Worm (Caenorhabditis elegans) whole organism, L1 larva: ENCODE measurements around the gene str-86.

Source experiments
- ama-1 ChIP-seq: fragments of 150-350 bp; optimal IDR thresholded peaks from 2 replicates; lab custom pipeline; 2014
- blmp-1 ChIP-seq: fragments of 150-350 bp; optimal IDR thresholded peaks from 2 replicates; lab custom pipeline; 2014; ENCODE audit warnings: missing biosample characterization, missing genetic modification characterization
- egl-13 ChIP-seq: sonication (generic microtip); optimal IDR thresholded peaks from 2 replicates; lab custom pipeline; 2016; ENCODE audit warnings: missing genotype, missing genetic modification reagents, missing genetic modification characterization, missing compliant biosample characterization
- egl-27 ChIP-seq, 2 experiments: fragments of 150-350 bp in 1 of 2; sonication (generic microtip); optimal IDR thresholded peaks; 3 replicates each; lab custom pipeline; 2017 to 2018; ENCODE audit warnings: missing biosample characterization in 2 of 2, missing genetic modification characterization in 2 of 2, missing genetic modification reagents in 2 of 2
- grh-1 ChIP-seq: fragments of 200-800 bp; sonication (Bioruptor generic); IDR thresholded peaks from 2 replicates; pipeline ENCODE4 v1.3.6; 2022; ENCODE audit warnings: missing genetic modification reagents, missing genetic modification characterization, missing compliant biosample characterization
- lin-15B ChIP-seq: fragments of 150-350 bp; sonication (generic microtip); optimal IDR thresholded peaks from 3 replicates; lab custom pipeline; 2014; ENCODE audit warnings: missing biosample characterization, missing genetic modification characterization
- lir-3 ChIP-seq: sonication (generic microtip); optimal IDR thresholded peaks from 2 replicates; lab custom pipeline; 2016; ENCODE audit warnings: mild to moderate bottlenecking, missing genetic modification characterization, moderate library complexity, missing compliant biosample characterization; ENCODE audit not compliant: poor library complexity
- nhr-90 ChIP-seq: sonication (generic microtip); optimal IDR thresholded peaks from 2 replicates; lab custom pipeline; 2016; ENCODE audit warnings: mild to moderate bottlenecking, missing genetic modification characterization, missing compliant biosample characterization; ENCODE audit not compliant: poor library complexity
- pqm-1 ChIP-seq: sonication (generic microtip); optimal IDR thresholded peaks from 3 replicates; lab custom pipeline; 2017; ENCODE audit warnings: missing biosample characterization, missing genetic modification characterization
- skn-1 ChIP-seq: fragments of 150-350 bp; optimal IDR thresholded peaks from 2 replicates; lab custom pipeline; 2014; ENCODE audit warnings: missing biosample characterization, missing genetic modification characterization
- sptf-1 ChIP-seq: fragments of 150-350 bp; optimal IDR thresholded peaks from 2 replicates; lab custom pipeline; 2014; ENCODE audit warnings: missing biosample characterization, missing genetic modification characterization
- unc-62 ChIP-seq: fragments of 150-350 bp; optimal IDR thresholded peaks from 2 replicates; lab custom pipeline; 2014; ENCODE audit warnings: missing biosample characterization, missing genetic modification reagents, missing genetic modification characterization
- ztf-11 ChIP-seq, 2 experiments: sonication (generic microtip); optimal IDR thresholded peaks; 2 replicates each; lab custom pipeline; 2016 to 2017; ENCODE audit warnings: missing genetic modification characterization in 2 of 2, missing biosample characterization in 1 of 2, missing compliant biosample characterization in 1 of 2

DNA sequence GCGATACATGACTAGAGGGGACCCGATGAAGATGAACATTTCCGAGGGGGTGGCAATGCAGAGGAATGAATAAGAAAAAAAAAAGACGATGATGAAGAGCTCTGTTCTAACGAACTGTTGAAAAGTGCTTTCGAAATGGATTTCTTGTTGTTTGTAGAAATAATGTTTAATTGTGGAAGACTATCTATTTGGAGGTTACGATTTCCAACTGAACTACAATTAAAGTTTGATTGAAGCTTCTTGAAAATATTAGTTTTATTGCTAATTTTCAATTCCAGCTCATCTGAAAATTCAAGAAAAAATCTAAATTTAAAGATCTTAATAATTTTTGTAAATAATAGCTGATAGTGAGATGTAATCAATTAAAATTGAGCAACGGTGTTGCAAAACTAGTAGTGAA is 39.0 kb downstream of the str-86 start:
- TF ChIP-seq skn-1: no peak
- TF ChIP-seq egl-13 (tag; lab: Kevin White, UChicago): no peak
- TF ChIP-seq pqm-1 (tag; lab: Kevin White, UChicago): no peak
- TF ChIP-seq grh-1: no peak
- no peak for TF ChIP-seq unc-62 (GFP tag; lab: Kevin White, UChicago)
- no peak for TF ChIP-seq ztf-11 (tag; optimal IDR thresholded peaks at IDR 0.05; lab: Kevin White, UChicago)
- no peak for TF ChIP-seq ama-1 (lab: Kevin White, UChicago)
- TF ChIP-seq nhr-90 (tag; lab: Kevin White, UChicago): no peak
- no peak for TF ChIP-seq blmp-1 (tag; lab: Kevin White, UChicago)
- no peak for TF ChIP-seq sptf-1 (tag; lab: Kevin White, UChicago)
- no peak for TF ChIP-seq lir-3
- TF ChIP-seq egl-27 (tag; optimal IDR thresholded peaks at IDR 0.05; lab: Kevin White, UChicago): no peak
- TF ChIP-seq lin-15B: no peak
